Worm (Caenorhabditis elegans) whole organism, mixed stage, embryonic: Measurements from ENCODE around the gene fkh-4.

ENCODE experiments used
- M03D4.4 ChIP-seq: sonication (generic microtip); optimal IDR thresholded peaks from 2 replicates; lab custom pipeline; 2017; ENCODE audit warnings: mild to moderate bottlenecking, missing genetic modification characterization, missing compliant biosample characterization
- bed-3 ChIP-seq: fragments of 200-800 bp; sonication (Bioruptor generic); optimal IDR thresholded peaks from 3 replicates; lab custom pipeline; 2018; ENCODE audit warnings: mild to moderate bottlenecking, missing genetic modification characterization, moderate library complexity, missing compliant biosample characterization
- blmp-1 ChIP-seq: fragments of 150-350 bp; optimal IDR thresholded peaks from 2 replicates; lab custom pipeline; 2014; ENCODE audit warnings: missing biosample characterization, missing genetic modification characterization
- ceh-39 ChIP-seq: fragments of 150-350 bp; optimal IDR thresholded peaks from 2 replicates; lab custom pipeline; 2014; ENCODE audit warnings: missing biosample characterization, missing genetic modification characterization
- ceh-43 ChIP-seq: fragments of 200-800 bp; sonication (Bioruptor generic); optimal IDR thresholded peaks from 2 replicates; lab custom pipeline; 2018; ENCODE audit warnings: mild to moderate bottlenecking, missing genetic modification characterization, moderate library complexity, missing compliant biosample characterization
- ceh-83 ChIP-seq: fragments of 200-800 bp; sonication (Bioruptor generic); optimal IDR thresholded peaks from 2 replicates; lab custom pipeline; 2018; ENCODE audit warnings: mild to moderate bottlenecking, missing genetic modification characterization, missing compliant biosample characterization
- ces-1 ChIP-seq: fragments of 150-350 bp; optimal IDR thresholded peaks from 2 replicates; lab custom pipeline; 2014; ENCODE audit warnings: missing biosample characterization, missing genetic modification reagents, missing genetic modification characterization
- cnd-1 ChIP-seq: fragments of 200-800 bp; sonication (Bioruptor generic); optimal IDR thresholded peaks from 2 replicates; lab custom pipeline; 2018; ENCODE audit warnings: mild to moderate bottlenecking, missing genetic modification characterization, missing compliant biosample characterization
- elt-1 ChIP-seq: sonication (generic microtip); optimal IDR thresholded peaks from 2 replicates; lab custom pipeline; 2017; ENCODE audit warnings: missing genetic modification characterization, mild to moderate bottlenecking, missing compliant biosample characterization, antibody characterized with exemption, moderate library complexity, borderline replicate concordance; ENCODE audit not compliant: insufficient read depth
- elt-3 ChIP-seq: fragments of 150-350 bp; optimal IDR thresholded peaks from 2 replicates; lab custom pipeline; 2014; ENCODE audit warnings: missing biosample characterization, missing genetic modification characterization
- ham-2 ChIP-seq: fragments of 200-800 bp; sonication (Bioruptor generic); optimal IDR thresholded peaks from 2 replicates; lab custom pipeline; 2018; ENCODE audit warnings: mild to moderate bottlenecking, missing genetic modification characterization, missing compliant biosample characterization
- hlh-1 ChIP-seq: fragments of 150-350 bp; optimal IDR thresholded peaks from 2 replicates; lab custom pipeline; 2014; ENCODE audit warnings: missing biosample characterization, missing genetic modification reagents, missing genetic modification characterization
- lin-13 ChIP-seq: fragments of 150-350 bp; optimal IDR thresholded peaks from 2 replicates; lab custom pipeline; 2014; ENCODE audit warnings: missing biosample characterization, missing genetic modification characterization
- lin-32 ChIP-seq: fragments of 200-800 bp; sonication (Bioruptor generic); optimal IDR thresholded peaks from 2 replicates; lab custom pipeline; 2018; ENCODE audit warnings: mild to moderate bottlenecking, missing genetic modification characterization, missing compliant biosample characterization
- mep-1 ChIP-seq: fragments of 150-350 bp; optimal IDR thresholded peaks from 2 replicates; lab custom pipeline; 2017; ENCODE audit warnings: missing biosample characterization, missing genetic modification reagents, missing genetic modification characterization, inconsistent platforms
- mls-2 ChIP-seq: sonication (generic microtip); optimal IDR thresholded peaks from 2 replicates; lab custom pipeline; 2016; ENCODE audit warnings: mild to moderate bottlenecking, missing genetic modification characterization, moderate library complexity, missing compliant biosample characterization
- nhr-12 ChIP-seq: fragments of 150-350 bp; optimal IDR thresholded peaks from 2 replicates; lab custom pipeline; 2014; ENCODE audit warnings: missing biosample characterization, missing genetic modification characterization
- nhr-2 ChIP-seq: fragments of 150-350 bp; optimal IDR thresholded peaks from 2 replicates; lab custom pipeline; 2014; ENCODE audit warnings: missing biosample characterization, missing genetic modification characterization
- nhr-76 ChIP-seq: sonication (generic microtip); optimal IDR thresholded peaks from 2 replicates; lab custom pipeline; 2017; ENCODE audit warnings: missing biosample characterization, missing genetic modification characterization
- pha-4 ChIP-seq: fragments of 150-350 bp; optimal IDR thresholded peaks from 2 replicates; lab custom pipeline; 2018; ENCODE audit warnings: missing biosample characterization, missing genetic modification reagents, missing genetic modification characterization
- sem-2 ChIP-seq: fragments of 200-800 bp; sonication (Bioruptor generic); optimal IDR thresholded peaks from 2 replicates; lab custom pipeline; 2018; ENCODE audit warnings: mild to moderate bottlenecking, missing genetic modification characterization, missing compliant biosample characterization
- snpc-4 ChIP-seq: fragments of 150-350 bp; optimal IDR thresholded peaks from 2 replicates; lab custom pipeline; 2014; ENCODE audit warnings: missing biosample characterization, missing genetic modification characterization
- sptf-1 ChIP-seq: sonication (generic microtip); optimal IDR thresholded peaks from 2 replicates; lab custom pipeline; 2017; ENCODE audit warnings: mild to moderate bottlenecking, missing genetic modification characterization, moderate library complexity, missing compliant biosample characterization
- tbx-8 ChIP-seq: fragments of 200-800 bp; sonication (Bioruptor generic); optimal IDR thresholded peaks from 2 replicates; lab custom pipeline; 2018; ENCODE audit warnings: mild to moderate bottlenecking, missing genetic modification characterization, moderate library complexity, missing compliant biosample characterization
- unc-120 ChIP-seq: sonication (generic microtip); optimal IDR thresholded peaks from 2 replicates; lab custom pipeline; 2017; ENCODE audit warnings: missing genetic modification characterization, missing compliant biosample characterization; ENCODE audit not compliant: poor library complexity, severe bottlenecking
- unc-62 ChIP-seq: fragments of 150-350 bp; optimal IDR thresholded peaks from 2 replicates; lab custom pipeline; 2014; ENCODE audit warnings: missing biosample characterization, missing genetic modification reagents, missing genetic modification characterization
- ztf-11 ChIP-seq: fragments of 150-350 bp; optimal IDR thresholded peaks from 2 replicates; lab custom pipeline; 2014; ENCODE audit warnings: missing biosample characterization, missing genetic modification characterization

Gene fkh-4

ce11 chrX:13394971-13395370 is 33.7 kb downstream of the fkh-4 start, which contains the start of gene irld-2:
Gene irld-2, minus strand, starts transcription at chrX:13395071.
- TF ChIP-seq nhr-76 (tag; lab: Kevin White, UChicago): no peak
- TF ChIP-seq ceh-39 (tag; lab: Kevin White, UChicago): no peak

DNA sequence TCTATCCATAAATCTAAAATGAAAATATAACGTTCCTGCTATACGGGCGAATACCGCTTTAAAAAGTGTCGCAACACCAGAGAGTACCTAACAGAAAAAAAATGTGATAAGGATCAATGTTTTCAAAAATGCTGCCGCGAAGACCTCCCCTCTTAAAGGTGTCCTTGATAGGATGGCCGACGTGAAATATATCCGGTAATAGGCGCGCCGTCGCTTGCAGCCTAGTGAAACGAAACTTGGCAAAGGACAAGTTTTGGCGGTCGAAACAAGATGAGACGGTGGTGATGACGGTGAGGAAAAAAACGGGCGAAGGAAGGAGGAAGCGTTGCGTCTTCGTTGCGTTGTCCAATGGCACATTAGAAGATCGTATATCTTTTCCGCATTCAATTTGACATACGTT is 39.8 kb downstream of the fkh-4 start:
- TF ChIP-seq unc-62 (GFP tag; lab: Kevin White, UChicago): no peak
- no peak for TF ChIP-seq ham-2 (GFP tag; lab: Kevin White, UChicago)
- no peak for TF ChIP-seq M03D4.4 (tag; lab: Kevin White, UChicago)
- TF ChIP-seq unc-120 (tag; lab: Kevin White, UChicago): no peak
- no peak for TF ChIP-seq snpc-4 (tag; lab: Kevin White, UChicago)
- TF ChIP-seq bed-3 (GFP tag; lab: Kevin White, UChicago): no peak
- no peak for TF ChIP-seq nhr-12 (tag; lab: Kevin White, UChicago)

ce11 chrX:13387497-13387953 is 41.1 kb downstream of the fkh-4 start, which contains the start of gene C49F8.3:
Gene C49F8.3, minus strand, starts transcription at chrX:13387547.
- TF ChIP-seq snpc-4 (tag; lab: Kevin White, UChicago) (no peak), sem-2 (no peak)

- TF ChIP-seq mep-1: no peak
- TF ChIP-seq blmp-1 (tag; lab: Kevin White, UChicago): no peak
- TF ChIP-seq lin-32 (GFP tag; lab: Kevin White, UChicago): no peak
- TF ChIP-seq unc-62 (GFP tag; lab: Kevin White, UChicago): no peak
- TF ChIP-seq pha-4 (tag; lab: Kevin White, UChicago): no peak
- no peak for TF ChIP-seq cnd-1 (tag; lab: Kevin White, UChicago)
- TF ChIP-seq ztf-11: no peak
- no peak for TF ChIP-seq ces-1 (GFP tag; lab: Kevin White, UChicago)
- TF ChIP-seq ceh-39 (tag; lab: Kevin White, UChicago): no peak
- no peak for TF ChIP-seq elt-1 (tag; lab: Kevin White, UChicago)
- no peak for TF ChIP-seq snpc-4 (tag; lab: Kevin White, UChicago)
- no peak for TF ChIP-seq nhr-2 (tag; lab: Kevin White, UChicago)
- no peak for TF ChIP-seq elt-3 (tag; lab: Kevin White, UChicago)
- TF ChIP-seq lin-13 (tag; lab: Kevin White, UChicago): no peak
- no peak for TF ChIP-seq ceh-43 (GFP tag; lab: Kevin White, UChicago)
- no peak for TF ChIP-seq tbx-8 (GFP tag; lab: Kevin White, UChicago)
- TF ChIP-seq sptf-1 (tag; lab: Kevin White, UChicago): no peak
- TF ChIP-seq nhr-12 (tag; lab: Kevin White, UChicago): no peak
- TF ChIP-seq, all 35 proteins: peak for 0
Measured at ce11 chrX:13384743-13385142, 43.9 kb downstream of the fkh-4 start.

ce11 chrX:13383273-13383672 is 45.4 kb downstream of the fkh-4 start:
- TF ChIP-seq hlh-1 (tag; lab: Kevin White, UChicago) (no peak), nhr-12 (tag; lab: Kevin White, UChicago) (no peak)
- TF ChIP-seq, all 35 proteins: peak for 0

- TF ChIP-seq ceh-39 (tag; lab: Kevin White, UChicago) (no peak), sem-2 (no peak), M03D4.4 (tag; lab: Kevin White, UChicago) (no peak), ces-1 (GFP tag; lab: Kevin White, UChicago) (no peak), hlh-1 (tag; lab: Kevin White, UChicago) (no peak), mls-2 (tag; lab: Kevin White, UChicago) (no peak), elt-3 (tag; lab: Kevin White, UChicago) (no peak), unc-120 (tag; lab: Kevin White, UChicago) (no peak), unc-62 (GFP tag; lab: Kevin White, UChicago) (no peak), ceh-83 (GFP tag; lab: Kevin White, UChicago) (no peak), elt-1 (tag; lab: Kevin White, UChicago) (no peak)
Measured at ce11 chrX:13380988-13381742, 47.5 kb downstream of the fkh-4 start.
